Worm (Caenorhabditis elegans): ENCODE results near the gene F14H12.6.
A peak's percentile ranks its signal among the peaks of the same experiment; 100 is the strongest.

Gene F14H12.6

ce11 chrX:4322847-4323455, 34.4 kb downstream of the F14H12.6 start:
- no peak for TF ChIP-seq cnd-1 (tag; optimal IDR thresholded peaks at IDR 0.05)
- peak; percentile 41 for TF ChIP-seq ces-1 (GFP tag; optimal IDR thresholded peaks at IDR 0.05)

DNA sequence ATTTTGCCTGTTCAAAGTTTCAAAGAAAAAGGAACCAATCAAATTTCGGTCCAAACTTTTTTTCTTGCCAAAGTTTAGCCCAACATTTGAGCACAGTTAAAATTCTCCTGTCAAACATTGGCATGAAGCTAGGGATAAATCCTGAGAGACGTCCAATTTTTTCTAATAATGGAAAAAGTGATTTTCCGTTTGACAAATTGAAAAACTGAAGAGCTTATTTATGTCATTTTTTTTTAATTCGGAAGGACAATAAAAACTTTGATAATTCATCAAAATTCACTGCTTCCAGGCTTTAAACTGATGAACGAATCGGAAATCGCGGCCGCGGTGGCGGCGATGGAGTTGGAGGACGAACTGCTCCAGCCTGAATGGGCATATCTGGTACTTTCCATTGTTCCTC, 36.8 kb downstream of the F14H12.6 start, which contains the start of gene dop-6:
Gene dop-6 (plus strand): TSS at position 301 of the 400 bp plus-strand sequence.
- TF ChIP-seq unc-120 (tag; optimal IDR thresholded peaks at IDR 0.05; ENCODE audit: poor library complexity, severe bottlenecking) (no peak), ceh-43 (GFP tag; optimal IDR thresholded peaks at IDR 0.05) (no peak), flh-1 (GFP tag; optimal IDR thresholded peaks at IDR 0.05) (no peak), M03D4.4 (tag; optimal IDR thresholded peaks at IDR 0.05) (no peak)

ce11 chrX:4317095-4317494, 40.3 kb downstream of the F14H12.6 start:
- no peak for TF ChIP-seq pha-4 (tag; optimal IDR thresholded peaks at IDR 0.05)
- no peak for TF ChIP-seq nhr-28 (tag; optimal IDR thresholded peaks at IDR 0.05)
- no peak for TF ChIP-seq ham-2 (GFP tag; optimal IDR thresholded peaks at IDR 0.05)
- TF ChIP-seq nhr-76 (tag; optimal IDR thresholded peaks at IDR 0.05) = no peak
- peak; percentile 37 for TF ChIP-seq ces-1 (GFP tag; optimal IDR thresholded peaks at IDR 0.05)

ce11 chrX:4314939-4315338, 42.4 kb downstream of the F14H12.6 start:
- TF ChIP-seq ceh-39 (tag; optimal IDR thresholded peaks at IDR 0.05) (no peak), ces-1 (GFP tag; optimal IDR thresholded peaks at IDR 0.05) (peak; percentile 82)

ce11 chrX:4311668-4312067, 45.7 kb downstream of the F14H12.6 start, which contains the start of gene C52B9.8:
Gene C52B9.8 (minus strand): TSS chrX:4311768.
- TF ChIP-seq mab-5 (tag; optimal IDR thresholded peaks at IDR 0.05) = no peak
- no peak for TF ChIP-seq nhr-237 (tag; optimal IDR thresholded peaks at IDR 0.05)
- no peak for TF ChIP-seq elt-3 (tag; optimal IDR thresholded peaks at IDR 0.05)
- TF ChIP-seq snpc-4 (tag; optimal IDR thresholded peaks at IDR 0.05) = no peak
- TF ChIP-seq nhr-28 (tag; optimal IDR thresholded peaks at IDR 0.05) = no peak
- no peak for TF ChIP-seq zip-8 (tag; optimal IDR thresholded peaks at IDR 0.05)
- no peak for TF ChIP-seq pha-4 (tag; optimal IDR thresholded peaks at IDR 0.05)
- TF ChIP-seq lin-13 (tag; optimal IDR thresholded peaks at IDR 0.05) = no peak
- TF ChIP-seq lin-32 (GFP tag; optimal IDR thresholded peaks at IDR 0.05) = no peak
- TF ChIP-seq unc-62 (GFP tag; optimal IDR thresholded peaks at IDR 0.05) = no peak
- no peak for TF ChIP-seq sem-2 (GFP tag; optimal IDR thresholded peaks at IDR 0.05)
- no peak for TF ChIP-seq cnd-1 (tag; optimal IDR thresholded peaks at IDR 0.05)

- no peak for TF ChIP-seq zip-8 (tag; optimal IDR thresholded peaks at IDR 0.05)
- TF ChIP-seq mep-1 (tag; optimal IDR thresholded peaks at IDR 0.05) = no peak
- no peak for TF ChIP-seq hlh-1 (tag; optimal IDR thresholded peaks at IDR 0.05)
- TF ChIP-seq ham-2 (GFP tag; optimal IDR thresholded peaks at IDR 0.05) = no peak
- no peak for TF ChIP-seq ceh-39 (tag; optimal IDR thresholded peaks at IDR 0.05)
- no peak for TF ChIP-seq tbx-8 (GFP tag; optimal IDR thresholded peaks at IDR 0.05)
- no peak for TF ChIP-seq mab-5 (tag; optimal IDR thresholded peaks at IDR 0.05)
- peak; percentile 10 for TF ChIP-seq cnd-1 (tag; optimal IDR thresholded peaks at IDR 0.05)
- TF ChIP-seq drap-1 (GFP tag; optimal IDR thresholded peaks at IDR 0.05) = no peak
- TF ChIP-seq unc-62 (GFP tag; optimal IDR thresholded peaks at IDR 0.05) = no peak
- no peak for TF ChIP-seq lsy-2 (tag; optimal IDR thresholded peaks at IDR 0.05)
- no peak for TF ChIP-seq nhr-2 (tag; optimal IDR thresholded peaks at IDR 0.05)
- peak; percentile 78 for TF ChIP-seq mls-2 (tag; optimal IDR thresholded peaks at IDR 0.05)
- no peak for TF ChIP-seq ztf-11 (tag; optimal IDR thresholded peaks at IDR 0.05)
- TF ChIP-seq unc-120 (tag; optimal IDR thresholded peaks at IDR 0.05; ENCODE audit: poor library complexity, severe bottlenecking) = peak; percentile 14
- TF ChIP-seq blmp-1 (tag; optimal IDR thresholded peaks at IDR 0.05) = no peak
- peak; percentile 28 for TF ChIP-seq lin-13 (tag; optimal IDR thresholded peaks at IDR 0.05)
- no peak for TF ChIP-seq flh-1 (GFP tag; optimal IDR thresholded peaks at IDR 0.05)
- TF ChIP-seq ceh-43 (GFP tag; optimal IDR thresholded peaks at IDR 0.05) = peak; percentile 69
- no peak for TF ChIP-seq bed-3 (GFP tag; optimal IDR thresholded peaks at IDR 0.05)
- TF ChIP-seq M03D4.4 (tag; optimal IDR thresholded peaks at IDR 0.05) = no peak
- no peak for TF ChIP-seq pha-4 (tag; optimal IDR thresholded peaks at IDR 0.05)
- TF ChIP-seq ceh-83 (GFP tag; optimal IDR thresholded peaks at IDR 0.05) = no peak
- TF ChIP-seq lin-32 (GFP tag; optimal IDR thresholded peaks at IDR 0.05) = no peak
- peak; percentile 19 for TF ChIP-seq sptf-1 (tag; optimal IDR thresholded peaks at IDR 0.05)
- peak; percentile 51 for TF ChIP-seq ces-1 (GFP tag; optimal IDR thresholded peaks at IDR 0.05)
- no peak for TF ChIP-seq nhr-12 (tag; optimal IDR thresholded peaks at IDR 0.05)
- no peak for TF ChIP-seq nhr-76 (tag; optimal IDR thresholded peaks at IDR 0.05)
Observed at ce11 chrX:4307559-4308005, 49.8 kb downstream of the F14H12.6 start.
